Worm (Caenorhabditis elegans) whole organism, early embryonic: Measurements from ENCODE around the gene F53B3.3.

ENCODE experiments used
- B0310.2 ChIP-seq: sonication (generic microtip); optimal IDR thresholded peaks from 2 replicates; lab custom pipeline; 2016; ENCODE audit warnings: mild to moderate bottlenecking, missing genetic modification characterization, missing compliant biosample characterization
- ama-1 ChIP-seq: fragments of 150-350 bp; optimal IDR thresholded peaks from 2 replicates; lab custom pipeline; 2014
- pes-1 ChIP-seq: fragments of 200-800 bp; sonication (Bioruptor generic); IDR thresholded peaks from 2 replicates; pipeline ENCODE4 v1.3.6; 2022; ENCODE audit warnings: missing genetic modification reagents, missing genetic modification characterization, missing compliant biosample characterization
- tbx-11 ChIP-seq: fragments of 200-800 bp; sonication (Bioruptor generic); IDR thresholded peaks from 2 replicates; pipeline ENCODE4 v1.3.6; 2022; ENCODE audit warnings: missing genetic modification characterization, missing compliant biosample characterization
- tbx-37 ChIP-seq: fragments of 200-800 bp; sonication (Bioruptor generic); conservative IDR thresholded peaks from 2 replicates; pipeline ENCODE4 v1.3.6; 2022; ENCODE audit warnings: missing genetic modification reagents, missing genetic modification characterization, missing compliant biosample characterization
- tra-4 ChIP-seq: sonication (generic microtip); optimal IDR thresholded peaks from 2 replicates; lab custom pipeline; 2017; ENCODE audit warnings: missing genetic modification characterization, missing compliant biosample characterization

DNA sequence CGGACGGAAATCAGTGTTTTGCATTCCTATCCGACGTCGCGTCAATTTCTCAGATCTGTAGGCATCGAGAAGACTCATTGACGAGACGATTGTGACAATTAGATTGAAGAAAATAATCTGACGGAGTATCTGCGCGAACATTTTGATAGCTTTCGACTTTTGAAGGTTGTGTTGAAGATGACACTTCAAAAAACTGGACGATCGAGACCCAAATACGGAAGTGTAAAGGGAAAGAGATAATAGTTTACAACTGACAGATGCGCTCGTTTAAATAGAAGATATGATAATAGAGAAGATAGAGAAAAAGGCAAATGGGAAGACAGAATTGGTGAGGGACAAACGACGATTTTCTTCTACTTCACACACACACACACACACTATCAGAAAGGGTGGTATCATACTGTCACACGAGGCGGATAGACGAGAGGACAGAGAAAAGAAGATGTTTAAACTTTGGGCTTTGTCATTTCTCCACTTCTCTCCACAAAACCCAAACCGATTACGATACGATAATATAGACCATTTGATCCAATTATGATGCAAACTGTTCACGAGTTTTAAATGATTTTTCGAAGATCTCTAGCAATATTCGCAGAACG is 20.3 kb upstream of the F53B3.3 start, which contains the start of gene B0410.3:
- no peak for TF ChIP-seq ama-1
- no peak for TF ChIP-seq pes-1
- no peak for TF ChIP-seq tbx-37 (GFP tag; lab: Robert Waterston, UW)
- TF ChIP-seq tra-4 (tag; lab: Kevin White, UChicago) = no peak
- no peak for TF ChIP-seq B0310.2 (tag; lab: Kevin White, UChicago)
- TF ChIP-seq tbx-11 = no peak
